Worm (Caenorhabditis elegans) whole organism, mixed stage, embryonic: ENCODE results near the gene rpn-6.2.

Experiments used
- bed-3 ChIP-seq: fragments of 200-800 bp; sonication (Bioruptor generic); optimal IDR thresholded peaks from 3 replicates; lab custom pipeline; 2018; ENCODE audit warnings: mild to moderate bottlenecking, missing genetic modification characterization, moderate library complexity, missing compliant biosample characterization
- ces-1 ChIP-seq: fragments of 150-350 bp; optimal IDR thresholded peaks from 2 replicates; lab custom pipeline; 2014; ENCODE audit warnings: missing biosample characterization, missing genetic modification reagents, missing genetic modification characterization
- drap-1 ChIP-seq: fragments of 200-800 bp; sonication (Bioruptor generic); optimal IDR thresholded peaks from 3 replicates; lab custom pipeline; 2018; ENCODE audit warnings: mild to moderate bottlenecking, missing genetic modification characterization, missing compliant biosample characterization
- elt-3 ChIP-seq: fragments of 150-350 bp; optimal IDR thresholded peaks from 2 replicates; lab custom pipeline; 2014; ENCODE audit warnings: missing biosample characterization, missing genetic modification characterization
- ham-2 ChIP-seq: fragments of 200-800 bp; sonication (Bioruptor generic); optimal IDR thresholded peaks from 2 replicates; lab custom pipeline; 2018; ENCODE audit warnings: mild to moderate bottlenecking, missing genetic modification characterization, missing compliant biosample characterization
- lin-13 ChIP-seq: fragments of 150-350 bp; optimal IDR thresholded peaks from 2 replicates; lab custom pipeline; 2014; ENCODE audit warnings: missing biosample characterization, missing genetic modification characterization
- lsy-2 ChIP-seq: fragments of 150-350 bp; optimal IDR thresholded peaks from 2 replicates; lab custom pipeline; 2014; ENCODE audit warnings: missing biosample characterization, missing genetic modification characterization
- nhr-28 ChIP-seq: fragments of 150-350 bp; optimal IDR thresholded peaks from 2 replicates; lab custom pipeline; 2014; ENCODE audit warnings: missing biosample characterization, missing genetic modification characterization
- pha-4 ChIP-seq: fragments of 150-350 bp; optimal IDR thresholded peaks from 2 replicates; lab custom pipeline; 2018; ENCODE audit warnings: missing biosample characterization, missing genetic modification reagents, missing genetic modification characterization
- unc-39 ChIP-seq: fragments of 150-350 bp; optimal IDR thresholded peaks from 2 replicates; lab custom pipeline; 2014; ENCODE audit warnings: missing biosample characterization, missing genetic modification characterization
- unc-62 ChIP-seq: fragments of 150-350 bp; optimal IDR thresholded peaks from 2 replicates; lab custom pipeline; 2014; ENCODE audit warnings: missing biosample characterization, missing genetic modification reagents, missing genetic modification characterization
- ztf-11 ChIP-seq: fragments of 150-350 bp; optimal IDR thresholded peaks from 2 replicates; lab custom pipeline; 2014; ENCODE audit warnings: missing biosample characterization, missing genetic modification characterization

DNA sequence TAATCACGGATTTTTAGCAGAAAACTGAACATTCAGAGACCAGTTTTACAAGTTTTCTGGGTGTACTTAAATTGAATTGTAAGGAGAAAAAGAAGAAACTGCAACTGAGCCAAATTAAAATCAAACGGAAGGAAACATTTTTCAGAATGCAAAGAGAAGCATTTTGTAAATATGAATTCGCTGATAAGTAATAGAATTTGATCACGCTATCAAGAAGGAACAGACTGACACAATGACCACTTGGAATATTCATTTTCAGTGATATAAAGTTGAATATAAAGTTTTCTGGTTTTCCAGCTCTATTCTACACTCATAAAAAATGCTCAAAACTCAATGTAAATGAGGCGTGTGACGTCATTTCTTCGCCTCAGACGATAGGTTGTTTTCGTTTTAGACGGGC is 32.3 kb upstream of the rpn-6.2 start:
- TF ChIP-seq elt-3 (tag; lab: Kevin White, UChicago) (no peak), unc-62 (GFP tag; lab: Kevin White, UChicago) (no peak), drap-1 (GFP tag; lab: Kevin White, UChicago) (no peak), ztf-11 (tag; lab: Kevin White, UChicago) (no peak), pha-4 (tag; lab: Kevin White, UChicago) (no peak), ces-1 (GFP tag; lab: Kevin White, UChicago) (no peak), bed-3 (GFP tag; lab: Kevin White, UChicago) (no peak), nhr-28 (tag; lab: Kevin White, UChicago) (no peak), lin-13 (tag; lab: Kevin White, UChicago) (no peak), lsy-2 (tag; lab: Kevin White, UChicago) (no peak), unc-39 (tag; lab: Kevin White, UChicago) (no peak), ham-2 (no peak)
